Fruit fly (Drosophila melanogaster) whole organism, wandering third instar larva: ENCODE results near the gene Wnk.

ENCODE experiments used
- Abd-B ChIP-seq: fragments of >200 bp; optimal IDR thresholded peaks from 2 replicates; lab custom pipeline; 2017; ENCODE audit warnings: missing biosample characterization, missing genetic modification characterization
- Dfd ChIP-seq: fragments of >200 bp; optimal IDR thresholded peaks from 2 replicates; lab custom pipeline; 2017; ENCODE audit warnings: missing biosample characterization, missing genetic modification characterization
- brk ChIP-seq: fragments of 200-800 bp; sonication (Bioruptor generic); optimal IDR thresholded peaks from 2 replicates; lab custom pipeline; 2016; ENCODE audit warnings: missing biosample characterization, mild to moderate bottlenecking, missing genetic modification characterization
- dmrt93B ChIP-seq: fragments of 200-800 bp; sonication (Bioruptor generic); optimal IDR thresholded peaks from 2 replicates; lab custom pipeline; 2018; ENCODE audit warnings: missing biosample characterization, mild to moderate bottlenecking, missing genetic modification characterization
- h ChIP-seq: fragments of 200-800 bp; sonication (Bioruptor generic); optimal IDR thresholded peaks from 3 replicates; lab custom pipeline; 2016; ENCODE audit warnings: missing biosample characterization, mild to moderate bottlenecking, missing genetic modification characterization
- pan ChIP-seq: fragments of >200 bp; optimal IDR thresholded peaks from 2 replicates; lab custom pipeline; 2017
- psq ChIP-seq: fragments of 200-800 bp; sonication (Bioruptor generic); optimal IDR thresholded peaks from 3 replicates; lab custom pipeline; 2017; ENCODE audit warnings: missing biosample characterization, mild to moderate bottlenecking, missing genetic modification characterization, moderate library complexity

DNA sequence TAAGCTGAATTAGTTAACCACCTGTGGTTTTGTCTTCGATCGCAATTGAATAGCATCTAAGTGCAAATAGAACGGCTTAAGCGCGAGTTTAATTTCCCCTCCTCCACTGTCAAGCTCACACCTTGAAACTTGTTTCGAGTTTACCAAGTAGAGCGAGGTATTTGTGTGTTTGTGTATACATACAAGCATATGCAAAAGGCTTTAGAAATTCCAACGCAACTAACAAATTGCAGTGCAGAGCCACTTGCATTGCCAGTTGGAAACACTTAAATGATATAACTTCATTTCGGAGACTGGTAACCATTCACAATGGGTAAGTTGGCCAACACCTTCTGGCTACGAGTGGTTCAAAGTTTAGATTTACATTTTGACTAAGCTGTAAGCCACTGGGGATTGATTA is 46.8 kb downstream of the Wnk start:
- TF ChIP-seq Abd-B (GFP tag; lab: Kevin White, UChicago) (no peak), Dfd (GFP tag; lab: Kevin White, UChicago) (no peak), dmrt93B (GFP tag; lab: Kevin White, UChicago) (no peak), h (GFP tag; lab: Kevin White, UChicago) (no peak), brk (GFP tag; lab: Kevin White, UChicago) (no peak), psq (no peak), pan (no peak)
